Worm (Caenorhabditis elegans) whole organism, L1 larva: ENCODE measurements around the gene F01D5.3.
"Not testable (repeated sequence)": the region's sequence is repeated elsewhere in the genome, so short reads cannot be mapped to it uniquely, and the experiment has no call there.

Source experiments
- alr-1 ChIP-seq: fragments of 200-800 bp; sonication (Bioruptor generic); optimal IDR thresholded peaks from 2 replicates; lab custom pipeline; 2018; ENCODE audit warnings: borderline replicate concordance, mild to moderate bottlenecking, missing genetic modification characterization, missing compliant biosample characterization
- elt-3 ChIP-seq, 6 experiments: fragments of 150-350 bp in 1 of 6; sonication (generic microtip); optimal IDR thresholded peaks; 2 replicates each; lab custom pipeline; 2017 to 2018; ENCODE audit warnings: missing biosample characterization in 6 of 6, missing genetic modification characterization in 6 of 6, inconsistent platforms in 1 of 6
- fkh-10 ChIP-seq: sonication (generic microtip); optimal IDR thresholded peaks from 2 replicates; lab custom pipeline; 2017; ENCODE audit warnings: missing biosample characterization, missing genetic modification reagents, missing genetic modification characterization
- jun-1 ChIP-seq: fragments of 150-350 bp; optimal IDR thresholded peaks from 2 replicates; lab custom pipeline; 2014; ENCODE audit warnings: missing biosample characterization, missing genetic modification reagents, missing genetic modification characterization
- rnt-1 ChIP-seq: sonication (generic microtip); optimal IDR thresholded peaks from 2 replicates; lab custom pipeline; 2016; ENCODE audit warnings: mild to moderate bottlenecking, missing genetic modification characterization, moderate library complexity, missing compliant biosample characterization
- snpc-4 ChIP-seq: fragments of 150-350 bp; optimal IDR thresholded peaks from 2 replicates; lab custom pipeline; 2014; ENCODE audit warnings: missing biosample characterization, missing genetic modification characterization
- unc-30 ChIP-seq: sonication (generic microtip); optimal IDR thresholded peaks from 2 replicates; lab custom pipeline; 2017; ENCODE audit warnings: missing biosample characterization, missing genetic modification characterization
- unc-62 ChIP-seq: fragments of 150-350 bp; optimal IDR thresholded peaks from 2 replicates; lab custom pipeline; 2014; ENCODE audit warnings: missing biosample characterization, missing genetic modification reagents, missing genetic modification characterization
- ztf-11 ChIP-seq, 2 experiments: sonication (generic microtip); optimal IDR thresholded peaks; 2 replicates each; lab custom pipeline; 2016 to 2017; ENCODE audit warnings: missing genetic modification characterization in 2 of 2, missing biosample characterization in 1 of 2, missing compliant biosample characterization in 1 of 2

DNA sequence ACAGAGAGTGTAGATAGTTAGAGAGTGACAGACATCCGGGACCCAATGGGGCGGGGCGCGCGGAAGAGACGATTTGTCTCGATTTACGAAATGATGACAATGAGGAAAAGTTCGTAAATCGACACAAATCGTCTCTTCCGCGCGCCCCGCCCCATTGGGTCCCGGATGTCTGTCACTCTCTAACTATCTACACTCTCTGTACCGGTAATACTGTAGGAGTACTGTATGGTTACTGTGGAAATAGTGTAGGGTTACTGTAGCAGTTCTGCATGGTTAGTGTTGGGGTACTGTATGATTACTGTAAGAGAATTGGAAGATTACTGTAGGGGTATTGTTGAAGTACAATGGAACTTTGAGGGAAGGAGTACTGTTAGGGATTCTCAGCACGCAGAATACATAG is 21.3 kb upstream of the F01D5.3 start, which contains the start of gene F01D5.10:
- TF ChIP-seq rnt-1 (tag; lab: Kevin White, UChicago); unc-30; alr-1 (tag; lab: Kevin White, UChicago); snpc-4 (tag; lab: Kevin White, UChicago); jun-1; unc-62 (GFP tag; lab: Kevin White, UChicago); fkh-10 (GFP tag; lab: Kevin White, UChicago); ztf-11 (tag; optimal IDR thresholded peaks at IDR 0.05; lab: Kevin White, UChicago); elt-3 (tag; optimal IDR thresholded peaks at IDR 0.05; lab: Kevin White, UChicago): not testable (repeated sequence)
